Worm (Caenorhabditis elegans): ENCODE measurements around the gene nspb-4.

DNA sequence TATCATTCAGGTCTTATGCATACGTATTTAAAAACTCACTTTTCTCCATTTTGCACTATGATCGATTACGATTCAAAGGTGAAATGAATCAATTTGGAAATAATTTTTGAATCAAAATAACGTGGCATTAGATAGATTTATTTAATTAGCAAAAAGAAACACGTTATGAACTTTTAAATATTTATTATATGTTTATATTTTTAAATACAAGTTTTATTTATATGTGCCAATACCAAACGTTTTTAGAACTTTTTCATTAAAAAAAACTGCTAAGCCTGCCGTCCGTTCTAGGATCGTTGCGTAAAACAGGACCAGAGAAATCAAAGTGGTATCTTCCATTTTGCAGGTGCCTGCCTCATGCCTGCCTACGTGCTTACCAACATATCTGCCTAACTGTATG is 720 bp upstream of the nspb-4 start, which contains the start of gene F38A5.6:
- no peak for TF ChIP-seq ama-1 (optimal IDR thresholded peaks at IDR 0.05)
- no peak for TF ChIP-seq ama-1 (GFP tag; optimal IDR thresholded peaks at IDR 0.05)
- no peak for TF ChIP-seq unc-62 (GFP tag; optimal IDR thresholded peaks at IDR 0.05)
- no peak for TF ChIP-seq Y53G8AR.9 (GFP tag; conservative IDR thresholded peaks at IDR 0.05)
- TF ChIP-seq C06A6.2 (GFP tag; conservative IDR thresholded peaks at IDR 0.05) = no peak
- no peak for TF ChIP-seq tbp1 (GFP tag; optimal IDR thresholded peaks at IDR 0.05)
- TF ChIP-seq egl-18 (GFP tag; IDR thresholded peaks at IDR 0.05) = no peak
- TF ChIP-seq F37B4.10 (GFP tag; IDR thresholded peaks at IDR 0.05) = no peak
- TF ChIP-seq Y67H2A.10 (GFP tag; conservative IDR thresholded peaks at IDR 0.05) = no peak
- no peak for TF ChIP-seq die-1 (tag; optimal IDR thresholded peaks at IDR 0.05)
- no peak for TF ChIP-seq B0035.1 (tag; optimal IDR thresholded peaks at IDR 0.05)
- TF ChIP-seq pha-4 (tag; optimal IDR thresholded peaks at IDR 0.05) = no peak
- TF ChIP-seq B0336.3 (GFP tag; IDR thresholded peaks at IDR 0.05) = no peak
